Worm (Caenorhabditis elegans) whole organism, early embryonic: ENCODE measurements around the gene R04B3.1.

Experiments used
- B0310.2 ChIP-seq: sonication (generic microtip); optimal IDR thresholded peaks from 2 replicates; lab custom pipeline; 2016; ENCODE audit warnings: mild to moderate bottlenecking, missing genetic modification characterization, missing compliant biosample characterization
- F13C5.2 ChIP-seq: sonication (generic microtip); optimal IDR thresholded peaks from 2 replicates; lab custom pipeline; 2017; ENCODE audit warnings: mild to moderate bottlenecking, missing genetic modification characterization, inconsistent platforms, missing compliant biosample characterization
- aly-1 ChIP-seq: sonication (generic microtip); optimal IDR thresholded peaks from 2 replicates; lab custom pipeline; 2016; ENCODE audit warnings: missing genetic modification characterization, missing compliant biosample characterization
- ama-1 ChIP-seq: fragments of 150-350 bp; optimal IDR thresholded peaks from 2 replicates; lab custom pipeline; 2014
- ceh-13 ChIP-seq: fragments of 200-800 bp; sonication (Bioruptor generic); optimal IDR thresholded peaks from 2 replicates; lab custom pipeline; 2018; ENCODE audit warnings: mild to moderate bottlenecking, missing genetic modification characterization, missing compliant biosample characterization
- ceh-36 ChIP-seq: sonication (generic microtip); optimal IDR thresholded peaks from 2 replicates; lab custom pipeline; 2016; ENCODE audit warnings: missing genetic modification characterization, inconsistent platforms, missing compliant biosample characterization
- ets-7 ChIP-seq: sonication (generic microtip); optimal IDR thresholded peaks from 2 replicates; lab custom pipeline; 2016; ENCODE audit warnings: missing genotype, missing genetic modification characterization, missing compliant biosample characterization
- flt-1 ChIP-seq: fragments of 200-800 bp; sonication (Bioruptor generic); IDR thresholded peaks from 2 replicates; pipeline ENCODE4 v1.3.6; 2022; ENCODE audit warnings: missing genetic modification characterization, missing compliant biosample characterization
- hmbx-1 ChIP-seq: sonication (generic microtip); optimal IDR thresholded peaks from 2 replicates; lab custom pipeline; 2016; ENCODE audit warnings: mild to moderate bottlenecking, missing genetic modification characterization, missing compliant biosample characterization
- hmg-4 ChIP-seq: fragments of 200-800 bp; sonication (Bioruptor generic); optimal IDR thresholded peaks from 2 replicates; lab custom pipeline; 2018; ENCODE audit warnings: mild to moderate bottlenecking, missing genetic modification characterization, missing compliant biosample characterization
- hnd-1 ChIP-seq: sonication (generic microtip); optimal IDR thresholded peaks from 2 replicates; lab custom pipeline; 2016; ENCODE audit warnings: missing genetic modification characterization, missing compliant biosample characterization
- pes-1 ChIP-seq: fragments of 200-800 bp; sonication (Bioruptor generic); IDR thresholded peaks from 2 replicates; pipeline ENCODE4 v1.3.6; 2022; ENCODE audit warnings: missing genetic modification reagents, missing genetic modification characterization, missing compliant biosample characterization
- scrt-1 ChIP-seq: fragments of 200-800 bp; sonication (Bioruptor generic); IDR thresholded peaks from 2 replicates; pipeline ENCODE4 v1.3.6; 2022; ENCODE audit warnings: missing genetic modification characterization, missing compliant biosample characterization
- sea-1 ChIP-seq: fragments of 200-800 bp; sonication (Bioruptor generic); conservative IDR thresholded peaks from 2 replicates; pipeline ENCODE4 v1.3.6; 2022; ENCODE audit warnings: missing genetic modification characterization, missing compliant biosample characterization
- tbx-11 ChIP-seq: fragments of 200-800 bp; sonication (Bioruptor generic); IDR thresholded peaks from 2 replicates; pipeline ENCODE4 v1.3.6; 2022; ENCODE audit warnings: missing genetic modification characterization, missing compliant biosample characterization
- tbx-37 ChIP-seq: fragments of 200-800 bp; sonication (Bioruptor generic); conservative IDR thresholded peaks from 2 replicates; pipeline ENCODE4 v1.3.6; 2022; ENCODE audit warnings: missing genetic modification reagents, missing genetic modification characterization, missing compliant biosample characterization
- tra-4 ChIP-seq: sonication (generic microtip); optimal IDR thresholded peaks from 2 replicates; lab custom pipeline; 2017; ENCODE audit warnings: missing genetic modification characterization, missing compliant biosample characterization

Gene R04B3.1

ce11 chrX:2471303-2471702 is at the start of gene R04B3.1:
TSS of gene R04B3.1 (minus strand) at chrX:2471403.
- TF ChIP-seq hnd-1 (tag; lab: Kevin White, UChicago) (no peak), tbx-11 (GFP tag; lab: Robert Waterston, UW) (no peak), hmbx-1 (tag; lab: Kevin White, UChicago) (no peak)

DNA sequence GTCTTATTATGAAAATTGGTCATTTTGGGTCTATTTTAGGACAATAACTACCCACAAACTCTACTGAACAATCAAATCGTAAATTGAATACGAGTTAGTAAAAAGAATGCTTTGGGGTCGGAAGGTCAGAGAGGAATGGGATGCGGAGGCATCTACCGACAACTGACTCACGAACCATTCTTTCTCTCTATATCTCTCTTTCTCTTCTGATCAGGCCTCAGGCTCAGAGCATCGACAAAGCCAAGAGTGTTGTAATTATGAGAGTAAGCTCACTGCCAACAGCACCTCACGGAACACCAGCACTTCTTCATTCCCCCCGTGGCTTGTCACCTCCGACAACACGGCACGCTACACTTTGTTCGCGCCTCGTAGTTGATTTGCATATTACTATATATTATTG is 49.3 kb upstream of the R04B3.1 start:
- TF ChIP-seq flt-1 (GFP tag; lab: Robert Waterston, UW) (no peak), ets-7 (no peak), tra-4 (tag; lab: Kevin White, UChicago) (no peak), ceh-13 (no peak), tbx-37 (GFP tag; lab: Robert Waterston, UW) (no peak), hmg-4 (GFP tag; lab: Kevin White, UChicago) (peak; percentile 32)

- TF ChIP-seq hnd-1 (tag; lab: Kevin White, UChicago), result no peak
- no peak for TF ChIP-seq ceh-36 (tag; lab: Kevin White, UChicago)
- TF ChIP-seq hmg-4 (GFP tag; lab: Kevin White, UChicago), result no peak
- no peak for TF ChIP-seq scrt-1 (GFP tag; lab: Robert Waterston, UW)
- no peak for TF ChIP-seq F13C5.2
- TF ChIP-seq flt-1 (GFP tag; lab: Robert Waterston, UW), result no peak
- no peak for TF ChIP-seq hmbx-1 (tag; lab: Kevin White, UChicago)
- TF ChIP-seq sea-1 (GFP tag; lab: Robert Waterston, UW), result no peak
- no peak for TF ChIP-seq pes-1 (GFP tag; lab: Robert Waterston, UW)
- TF ChIP-seq ets-7, result no peak
- TF ChIP-seq B0310.2 (tag; lab: Kevin White, UChicago), result no peak
- no peak for TF ChIP-seq ama-1 (lab: Kevin White, UChicago)
- no peak for TF ChIP-seq tbx-37 (GFP tag; lab: Robert Waterston, UW)
- TF ChIP-seq ceh-13, result no peak
These were observed 45.9 kb upstream of the R04B3.1 start for ce11 chrX:2516949-2517696.

ce11 chrX:2515224-2515623 is 44.0 kb upstream of the R04B3.1 start, which contains the start of gene syg-1:
TSS of gene syg-1 (minus strand) at chrX:2515324.
- no peak for TF ChIP-seq flt-1 (GFP tag; lab: Robert Waterston, UW)
- TF ChIP-seq aly-1 (tag; lab: Kevin White, UChicago), result no peak
- no peak for TF ChIP-seq hnd-1 (tag; lab: Kevin White, UChicago)
- TF ChIP-seq tbx-37 (GFP tag; lab: Robert Waterston, UW), result no peak
- TF ChIP-seq pes-1 (GFP tag; lab: Robert Waterston, UW), result no peak
- no peak for TF ChIP-seq B0310.2 (tag; lab: Kevin White, UChicago)
- TF ChIP-seq scrt-1 (GFP tag; lab: Robert Waterston, UW), result no peak
- no peak for TF ChIP-seq hmg-4 (GFP tag; lab: Kevin White, UChicago)
- TF ChIP-seq sea-1 (GFP tag; lab: Robert Waterston, UW), result no peak
- no peak for TF ChIP-seq tbx-11 (GFP tag; lab: Robert Waterston, UW)
- no peak for TF ChIP-seq hmbx-1 (tag; lab: Kevin White, UChicago)
- TF ChIP-seq ceh-13, result no peak
- no peak for TF ChIP-seq ama-1 (lab: Kevin White, UChicago)
- TF ChIP-seq tra-4 (tag; lab: Kevin White, UChicago), result no peak

- TF ChIP-seq ets-7 (no peak), tra-4 (tag; lab: Kevin White, UChicago) (no peak), tbx-37 (GFP tag; lab: Robert Waterston, UW) (no peak), B0310.2 (tag; lab: Kevin White, UChicago) (no peak), hmg-4 (GFP tag; lab: Kevin White, UChicago) (peak; percentile 39)
These were observed 42.5 kb upstream of the R04B3.1 start for ce11 chrX:2513667-2514198.

DNA sequence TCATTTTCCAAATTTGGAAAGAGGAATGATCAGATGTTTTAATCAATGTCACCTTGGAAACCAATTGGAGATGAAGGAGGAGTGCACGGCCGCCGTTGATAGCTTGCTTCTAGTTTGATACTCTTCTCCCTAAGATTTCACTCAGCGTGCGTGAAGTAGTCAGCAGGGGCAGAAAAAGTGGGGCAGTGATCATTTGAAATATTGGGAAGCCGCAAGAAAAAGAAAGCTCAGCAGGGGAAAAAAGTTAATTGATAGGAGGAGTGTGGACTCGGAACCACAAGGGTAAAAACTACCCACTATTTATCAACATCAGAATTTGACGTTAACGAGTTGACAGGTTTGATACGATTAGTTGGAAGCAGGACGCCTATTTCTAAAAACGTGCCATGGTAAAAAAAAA is 37.2 kb upstream of the R04B3.1 start, which contains the start of gene K02E10.7:
K02E10.7 (minus strand) TSS at position 101 of the 400 bp plus-strand sequence.
- TF ChIP-seq aly-1 (tag; lab: Kevin White, UChicago), result no peak
- TF ChIP-seq ama-1 (lab: Kevin White, UChicago), result no peak
- no peak for TF ChIP-seq tbx-37 (GFP tag; lab: Robert Waterston, UW)
- no peak for TF ChIP-seq ets-7
- TF ChIP-seq B0310.2 (tag; lab: Kevin White, UChicago), result no peak
- TF ChIP-seq scrt-1 (GFP tag; lab: Robert Waterston, UW), result no peak
- TF ChIP-seq hmbx-1 (tag; lab: Kevin White, UChicago), result no peak
- TF ChIP-seq ceh-13, result no peak
- TF ChIP-seq hnd-1 (tag; lab: Kevin White, UChicago), result no peak
- no peak for TF ChIP-seq tbx-11 (GFP tag; lab: Robert Waterston, UW)
- TF ChIP-seq pes-1 (GFP tag; lab: Robert Waterston, UW), result no peak
- no peak for TF ChIP-seq F13C5.2
- no peak for TF ChIP-seq flt-1 (GFP tag; lab: Robert Waterston, UW)
- TF ChIP-seq hmg-4 (GFP tag; lab: Kevin White, UChicago), result no peak
- TF ChIP-seq ceh-36 (tag; lab: Kevin White, UChicago), result no peak
- TF ChIP-seq sea-1 (GFP tag; lab: Robert Waterston, UW), result no peak
- no peak for TF ChIP-seq tra-4 (tag; lab: Kevin White, UChicago)

- TF ChIP-seq B0310.2 (tag; lab: Kevin White, UChicago) (no peak), hmg-4 (GFP tag; lab: Kevin White, UChicago) (no peak), tbx-37 (GFP tag; lab: Robert Waterston, UW) (no peak), tbx-11 (GFP tag; lab: Robert Waterston, UW) (no peak), aly-1 (tag; lab: Kevin White, UChicago) (no peak), ets-7 (no peak), scrt-1 (GFP tag; lab: Robert Waterston, UW) (no peak), sea-1 (GFP tag; lab: Robert Waterston, UW) (no peak), hnd-1 (tag; lab: Kevin White, UChicago) (no peak), F13C5.2 (no peak), ceh-36 (tag; lab: Kevin White, UChicago) (no peak), tra-4 (tag; lab: Kevin White, UChicago) (no peak)
These were observed 35.5 kb upstream of the R04B3.1 start for ce11 chrX:2506738-2507137.
